Worm (Caenorhabditis elegans) whole organism, late embryonic: ENCODE data around the gene C09H10.5.
A peak's percentile ranks its signal among the peaks of the same experiment; 100 is the strongest.

Source experiments
- F13H6.1 ChIP-seq: sonication (generic microtip); optimal IDR thresholded peaks from 2 replicates; lab custom pipeline; 2016; ENCODE audit warnings: missing genetic modification characterization, missing compliant biosample characterization
- K02D7.2 ChIP-seq: sonication (generic microtip); optimal IDR thresholded peaks from 2 replicates; lab custom pipeline; 2017; ENCODE audit warnings: mild to moderate bottlenecking, missing genetic modification characterization, missing compliant biosample characterization
- K09A11.1 ChIP-seq: sonication (generic microtip); optimal IDR thresholded peaks from 2 replicates; lab custom pipeline; 2017; ENCODE audit warnings: antibody characterized with exemption, mild to moderate bottlenecking, missing genetic modification characterization, missing compliant biosample characterization; ENCODE audit not compliant: insufficient read depth
- T23F11.4 ChIP-seq: fragments of 200-800 bp; sonication (Bioruptor generic); optimal IDR thresholded peaks from 2 replicates; lab custom pipeline; 2018; ENCODE audit warnings: mild to moderate bottlenecking, missing genetic modification characterization, missing compliant biosample characterization
- Y22D7AL.16 ChIP-seq: sonication (generic microtip); optimal IDR thresholded peaks from 2 replicates; lab custom pipeline; 2016; ENCODE audit warnings: missing genetic modification characterization, missing compliant biosample characterization
- ahr-1 ChIP-seq: sonication (generic microtip); optimal IDR thresholded peaks from 2 replicates; lab custom pipeline; 2016; ENCODE audit warnings: missing genetic modification characterization, missing compliant biosample characterization
- ceh-14 ChIP-seq: sonication (generic microtip); optimal IDR thresholded peaks from 2 replicates; lab custom pipeline; 2016; ENCODE audit warnings: missing genotype, missing genetic modification characterization, missing compliant biosample characterization
- ceh-19 ChIP-seq: fragments of 200-800 bp; sonication (Bioruptor generic); optimal IDR thresholded peaks from 2 replicates; lab custom pipeline; 2018; ENCODE audit warnings: mild to moderate bottlenecking, missing genetic modification characterization, missing compliant biosample characterization
- ceh-22 ChIP-seq: sonication (generic microtip); optimal IDR thresholded peaks from 2 replicates; lab custom pipeline; 2017; ENCODE audit warnings: missing biosample characterization, missing genetic modification characterization
- ceh-24 ChIP-seq: sonication (generic microtip); optimal IDR thresholded peaks from 2 replicates; lab custom pipeline; 2016; ENCODE audit warnings: mild to moderate bottlenecking, missing genetic modification characterization, missing compliant biosample characterization
- ceh-30 ChIP-seq: fragments of 150-350 bp; optimal IDR thresholded peaks from 2 replicates; lab custom pipeline; 2014; ENCODE audit warnings: missing biosample characterization, missing genetic modification characterization
- ceh-31 ChIP-seq: sonication (generic microtip); optimal IDR thresholded peaks from 2 replicates; lab custom pipeline; 2016; ENCODE audit warnings: missing genetic modification characterization, missing compliant biosample characterization
- ceh-34 ChIP-seq: sonication (generic microtip); optimal IDR thresholded peaks from 2 replicates; lab custom pipeline; 2016; ENCODE audit warnings: mild to moderate bottlenecking, missing genetic modification characterization, missing compliant biosample characterization
- ceh-45 ChIP-seq: fragments of 200-800 bp; sonication (Bioruptor generic); IDR thresholded peaks from 2 replicates; pipeline ENCODE4 v1.3.6; 2022; ENCODE audit warnings: missing genetic modification reagents, missing genetic modification characterization, missing compliant biosample characterization
- ceh-48 ChIP-seq: sonication (generic microtip); optimal IDR thresholded peaks from 2 replicates; lab custom pipeline; 2016; ENCODE audit warnings: missing genetic modification characterization, inconsistent platforms, missing compliant biosample characterization
- ceh-6 ChIP-seq: fragments of 200-800 bp; sonication (Bioruptor generic); optimal IDR thresholded peaks from 2 replicates; lab custom pipeline; 2018; ENCODE audit warnings: mild to moderate bottlenecking, missing genetic modification characterization, missing compliant biosample characterization
- ceh-9 ChIP-seq: sonication (generic microtip); optimal IDR thresholded peaks from 2 replicates; lab custom pipeline; 2016; ENCODE audit warnings: mild to moderate bottlenecking, missing genetic modification characterization, inconsistent platforms, missing compliant biosample characterization
- dve-1 ChIP-seq: sonication (generic microtip); optimal IDR thresholded peaks from 2 replicates; lab custom pipeline; 2017; ENCODE audit warnings: antibody characterized with exemption, mild to moderate bottlenecking, missing genetic modification characterization, missing compliant biosample characterization
- elt-2 ChIP-seq: sonication (generic microtip); optimal IDR thresholded peaks from 2 replicates; lab custom pipeline; 2016; ENCODE audit warnings: missing genetic modification reagents, missing genetic modification characterization, missing compliant biosample characterization
- fax-1 ChIP-seq: sonication (generic microtip); optimal IDR thresholded peaks from 2 replicates; lab custom pipeline; 2016; ENCODE audit warnings: missing genotype, missing genetic modification characterization, missing compliant biosample characterization
- fkh-10 ChIP-seq: fragments of 150-350 bp; optimal IDR thresholded peaks from 2 replicates; lab custom pipeline; 2014; ENCODE audit warnings: missing biosample characterization, missing genetic modification reagents, missing genetic modification characterization
- hlh-15 ChIP-seq: sonication (generic microtip); optimal IDR thresholded peaks from 2 replicates; lab custom pipeline; 2016; ENCODE audit warnings: missing genetic modification characterization, missing compliant biosample characterization
- hlh-6 ChIP-seq: sonication (generic microtip); optimal IDR thresholded peaks from 2 replicates; lab custom pipeline; 2016; ENCODE audit warnings: missing genotype, missing genetic modification characterization, missing compliant biosample characterization
- lim-6 ChIP-seq: sonication (generic microtip); optimal IDR thresholded peaks from 2 replicates; lab custom pipeline; 2016; ENCODE audit warnings: missing genetic modification characterization, missing compliant biosample characterization
- nfya-1 ChIP-seq: sonication (generic microtip); optimal IDR thresholded peaks from 2 replicates; lab custom pipeline; 2017; ENCODE audit warnings: missing genetic modification characterization, mild to moderate bottlenecking, missing compliant biosample characterization, antibody characterized with exemption, moderate library complexity
- nhr-11 ChIP-seq: fragments of 150-350 bp; optimal IDR thresholded peaks from 2 replicates; lab custom pipeline; 2014; ENCODE audit warnings: missing biosample characterization, missing genetic modification characterization
- nhr-232 ChIP-seq: sonication (generic microtip); optimal IDR thresholded peaks from 2 replicates; lab custom pipeline; 2016; ENCODE audit warnings: missing genetic modification characterization, missing compliant biosample characterization
- npax-4 ChIP-seq: sonication (generic microtip); optimal IDR thresholded peaks from 2 replicates; lab custom pipeline; 2016; ENCODE audit warnings: missing genetic modification characterization, missing compliant biosample characterization
- pag-3 ChIP-seq: sonication (generic microtip); optimal IDR thresholded peaks from 2 replicates; lab custom pipeline; 2016; ENCODE audit warnings: missing compliant biosample characterization, missing genetic modification characterization, borderline replicate concordance
- pat-9 ChIP-seq: fragments of 200-800 bp; sonication (Bioruptor generic); optimal IDR thresholded peaks from 2 replicates; lab custom pipeline; 2018; ENCODE audit warnings: mild to moderate bottlenecking, missing genetic modification characterization, moderate library complexity, missing compliant biosample characterization
- ref-2 ChIP-seq: sonication (generic microtip); optimal IDR thresholded peaks from 2 replicates; lab custom pipeline; 2016; ENCODE audit warnings: missing genetic modification characterization, missing compliant biosample characterization
- rnt-1 ChIP-seq: sonication (generic microtip); optimal IDR thresholded peaks from 2 replicates; lab custom pipeline; 2016; ENCODE audit warnings: missing genetic modification characterization, missing compliant biosample characterization
- sdc-2 ChIP-seq: sonication (generic microtip); optimal IDR thresholded peaks from 2 replicates; lab custom pipeline; 2016; ENCODE audit warnings: missing genotype, missing genetic modification characterization, missing compliant biosample characterization
- tbx-7 ChIP-seq: sonication (generic microtip); optimal IDR thresholded peaks from 2 replicates; lab custom pipeline; 2016; ENCODE audit warnings: missing genotype, missing genetic modification characterization, missing compliant biosample characterization
- unc-3 ChIP-seq, 2 experiments: fragments of 200-800 bp in 1 of 2; sonication (Bioruptor generic) in 1 of 2; sonication (generic microtip) in 1 of 2; conservative IDR thresholded peaks in 1 of 2; optimal IDR thresholded peaks in 1 of 2; 2 replicates each; pipeline versions ENCODE4 v1.3.6 to Lab custom; 2016 to 2022; ENCODE audit warnings: missing compliant biosample characterization in 2 of 2, missing genetic modification characterization in 2 of 2, missing genetic modification reagents in 1 of 2
- unc-42 ChIP-seq: sonication (generic microtip); optimal IDR thresholded peaks from 2 replicates; lab custom pipeline; 2016; ENCODE audit warnings: missing genotype, missing genetic modification characterization, missing compliant biosample characterization
- unc-86 ChIP-seq: sonication (generic microtip); optimal IDR thresholded peaks from 2 replicates; lab custom pipeline; 2016; ENCODE audit warnings: missing genetic modification characterization, missing compliant biosample characterization

The C09H10.5 gene

ce11 chrII:11091577-11091976, 12.0 kb downstream of the C09H10.5 start:
- peak; percentile 91 for TF ChIP-seq unc-42 (tag; lab: Kevin White, UChicago)
- TF ChIP-seq fkh-10 (GFP tag; lab: Kevin White, UChicago) = peak; percentile 37
- no peak for TF ChIP-seq T23F11.4
- TF ChIP-seq ref-2 (tag; lab: Kevin White, UChicago) = no peak
- TF ChIP-seq, all 69 proteins: peak for 2

- no peak for TF ChIP-seq ref-2 (tag; lab: Kevin White, UChicago)
- TF ChIP-seq ahr-1 (tag; lab: Kevin White, UChicago) = no peak
- TF ChIP-seq K02D7.2 (tag; lab: Kevin White, UChicago) = no peak
- no peak for TF ChIP-seq ceh-30 (tag; lab: Kevin White, UChicago)
- no peak for TF ChIP-seq nfya-1 (tag; lab: Kevin White, UChicago)
- TF ChIP-seq nhr-232 = no peak
- TF ChIP-seq rnt-1 = no peak
- no peak for TF ChIP-seq unc-86 (tag; lab: Kevin White, UChicago)
- no peak for TF ChIP-seq elt-2 (tag; lab: Kevin White, UChicago)
- TF ChIP-seq lim-6 (tag; lab: Kevin White, UChicago) = no peak
- no peak for TF ChIP-seq F13H6.1
- TF ChIP-seq pat-9 = no peak
- TF ChIP-seq Y22D7AL.16 (tag; lab: Kevin White, UChicago) = no peak
- TF ChIP-seq K09A11.1 = no peak
- TF ChIP-seq ceh-34 (tag; lab: Kevin White, UChicago) = no peak
- no peak for TF ChIP-seq tbx-7
- no peak for TF ChIP-seq ceh-48
- TF ChIP-seq unc-3 (GFP tag; conservative IDR thresholded peaks at IDR 0.05; lab: Robert Waterston, UW) = no peak
- TF ChIP-seq unc-3 (tag; optimal IDR thresholded peaks at IDR 0.05; lab: Kevin White, UChicago) = no peak
- no peak for TF ChIP-seq ceh-22 (tag; lab: Kevin White, UChicago)
- TF ChIP-seq ceh-9 (tag; lab: Kevin White, UChicago) = no peak
Measured at ce11 chrII:11089356-11089755, 14.2 kb downstream of the C09H10.5 start, which contains the start of gene unc-53. TSS of gene unc-53 (minus strand) at chrII:11089456.

- peak; percentile 0 for TF ChIP-seq ceh-6
- no peak for TF ChIP-seq npax-4 (tag; lab: Kevin White, UChicago)
- TF ChIP-seq dve-1 = no peak
- no peak for TF ChIP-seq ceh-45 (GFP tag; lab: Robert Waterston, UW)
- no peak for TF ChIP-seq ceh-24
- no peak for TF ChIP-seq unc-86 (tag; lab: Kevin White, UChicago)
- no peak for TF ChIP-seq ceh-14 (tag; lab: Kevin White, UChicago)
- TF ChIP-seq ceh-31 (tag; lab: Kevin White, UChicago) = peak; percentile 5
- no peak for TF ChIP-seq ceh-19 (GFP tag; lab: Kevin White, UChicago)
- no peak for TF ChIP-seq nhr-11 (tag; lab: Kevin White, UChicago)
- TF ChIP-seq unc-42 (tag; lab: Kevin White, UChicago) = peak; percentile 97
- no peak for TF ChIP-seq hlh-6
Measured at ce11 chrII:11088137-11088536, 15.4 kb downstream of the C09H10.5 start.

ce11 chrII:11086770-11087169, 16.8 kb downstream of the C09H10.5 start:
- TF ChIP-seq hlh-15 (tag; lab: Kevin White, UChicago) = no peak
- TF ChIP-seq unc-42 (tag; lab: Kevin White, UChicago) = peak; percentile 77
- peak; percentile 18 for TF ChIP-seq ceh-31 (tag; lab: Kevin White, UChicago)
- TF ChIP-seq lim-6 (tag; lab: Kevin White, UChicago) = no peak
- TF ChIP-seq ceh-19 (GFP tag; lab: Kevin White, UChicago) = no peak
- TF ChIP-seq pag-3 (tag; lab: Kevin White, UChicago) = no peak
- no peak for TF ChIP-seq sdc-2 (tag; lab: Kevin White, UChicago)
- no peak for TF ChIP-seq fax-1 (tag; lab: Kevin White, UChicago)
- no peak for TF ChIP-seq T23F11.4
- TF ChIP-seq hlh-6 = no peak
